Worm (Caenorhabditis elegans) whole organism, L4 larva: ENCODE data around the gene sym-1.

Experiments used
- D1046.2 ChIP-seq: fragments of 200-800 bp; sonication (Bioruptor generic); IDR thresholded peaks from 2 replicates; pipeline ENCODE4 v1.3.6; 2022; ENCODE audit warnings: missing genetic modification characterization, missing compliant biosample characterization
- F26F4.8 ChIP-seq: fragments of 200-800 bp; sonication (Bioruptor generic); conservative IDR thresholded peaks from 2 replicates; pipeline ENCODE4 v1.3.6; 2022; ENCODE audit warnings: missing genetic modification characterization, missing compliant biosample characterization
- F44E2.7 ChIP-seq: fragments of 200-800 bp; sonication (Bioruptor generic); IDR thresholded peaks from 2 replicates; pipeline ENCODE4 v2.1.2; 2022; ENCODE audit warnings: missing genetic modification characterization, missing compliant biosample characterization
- F49E8.2 ChIP-seq: sonication (generic microtip); optimal IDR thresholded peaks from 2 replicates; lab custom pipeline; 2016; ENCODE audit warnings: missing compliant biosample characterization, mild to moderate bottlenecking, missing genetic modification characterization, borderline replicate concordance
- Y105C5A.15 ChIP-seq: fragments of 200-800 bp; sonication (Bioruptor generic); IDR thresholded peaks from 2 replicates; pipeline ENCODE4 v1.3.6; 2022; ENCODE audit warnings: missing genetic modification characterization, missing compliant biosample characterization
- Y48G9A.11 ChIP-seq: fragments of 200-800 bp; sonication (Bioruptor generic); IDR thresholded peaks from 2 replicates; pipeline ENCODE4 v1.3.6; 2022; ENCODE audit warnings: missing genetic modification reagents, missing genetic modification characterization, missing compliant biosample characterization
- Y5F2A.4 ChIP-seq: fragments of 200-800 bp; sonication (Bioruptor generic); optimal IDR thresholded peaks from 2 replicates; lab custom pipeline; 2018; ENCODE audit warnings: mild to moderate bottlenecking, missing genetic modification characterization, missing compliant biosample characterization
- Y75B8A.6 ChIP-seq: fragments of 200-800 bp; sonication (Bioruptor generic); IDR thresholded peaks from 2 replicates; pipeline ENCODE4 v1.3.6; 2022; ENCODE audit warnings: missing genetic modification reagents, missing genetic modification characterization, missing compliant biosample characterization
- ZK546.5 ChIP-seq, 2 experiments: sonication (generic microtip); optimal IDR thresholded peaks; 2 replicates each; lab custom pipeline; 2017; ENCODE audit warnings: missing biosample characterization in 2 of 2, missing genetic modification characterization in 2 of 2
- arid-1 ChIP-seq: fragments of 200-800 bp; sonication (Bioruptor generic); conservative IDR thresholded peaks from 2 replicates; pipeline ENCODE4 v1.3.6; 2022; ENCODE audit warnings: missing genetic modification reagents, missing genetic modification characterization, missing compliant biosample characterization
- attf-4 ChIP-seq: sonication (generic microtip); optimal IDR thresholded peaks from 3 replicates; lab custom pipeline; 2017; ENCODE audit warnings: missing biosample characterization, missing genetic modification characterization
- ceh-20 ChIP-seq: fragments of 200-800 bp; sonication (Bioruptor generic); IDR thresholded peaks from 2 replicates; pipeline ENCODE4 v1.3.6; 2022; ENCODE audit warnings: missing genetic modification reagents, missing genetic modification characterization, missing compliant biosample characterization
- ceh-32 ChIP-seq: sonication (generic microtip); optimal IDR thresholded peaks from 2 replicates; lab custom pipeline; 2016; ENCODE audit warnings: mild to moderate bottlenecking, missing genetic modification characterization, missing compliant biosample characterization; ENCODE audit not compliant: poor library complexity
- ceh-44 ChIP-seq: fragments of 200-800 bp; sonication (Bioruptor generic); IDR thresholded peaks from 2 replicates; pipeline ENCODE4 v1.3.6; 2022; ENCODE audit warnings: missing genetic modification reagents, missing genetic modification characterization, missing compliant biosample characterization
- ceh-62 ChIP-seq: sonication (generic microtip); optimal IDR thresholded peaks from 2 replicates; lab custom pipeline; 2017; ENCODE audit warnings: missing biosample characterization, missing genetic modification characterization
- ceh-82 ChIP-seq: sonication (generic microtip); optimal IDR thresholded peaks from 2 replicates; lab custom pipeline; 2017; ENCODE audit warnings: missing biosample characterization, missing genetic modification characterization
- ces-1 ChIP-seq: fragments of 150-350 bp; sonication (generic microtip); optimal IDR thresholded peaks from 4 replicates; lab custom pipeline; 2014; ENCODE audit warnings: missing biosample characterization, missing genetic modification reagents, missing genetic modification characterization
- cey-2 ChIP-seq: sonication (generic microtip); optimal IDR thresholded peaks from 3 replicates; lab custom pipeline; 2017; ENCODE audit warnings: missing genetic modification characterization, mild to moderate bottlenecking, missing compliant biosample characterization, antibody characterized with exemption, borderline replicate concordance; ENCODE audit not compliant: insufficient read depth
- daf-12 ChIP-seq: fragments of 150-350 bp; optimal IDR thresholded peaks from 2 replicates; lab custom pipeline; 2014; ENCODE audit warnings: missing biosample characterization, missing genetic modification reagents, missing genetic modification characterization
- daf-8 ChIP-seq: fragments of 200-800 bp; sonication (Bioruptor generic); IDR thresholded peaks from 2 replicates; pipeline ENCODE4 v1.3.6; 2022; ENCODE audit warnings: missing genetic modification characterization, missing compliant biosample characterization
- dmd-6 ChIP-seq: fragments of 200-800 bp; sonication (Bioruptor generic); IDR thresholded peaks from 2 replicates; pipeline ENCODE4 v1.3.6; 2022; ENCODE audit warnings: missing genetic modification reagents, missing genetic modification characterization, missing compliant biosample characterization
- dmd-9 ChIP-seq: fragments of 200-800 bp; sonication (Bioruptor generic); IDR thresholded peaks from 2 replicates; pipeline ENCODE4 v1.3.6; 2022; ENCODE audit warnings: missing genetic modification reagents, missing genetic modification characterization, missing compliant biosample characterization
- dpl-1 ChIP-seq: fragments of 150-350 bp; optimal IDR thresholded peaks from 2 replicates; lab custom pipeline; 2014; ENCODE audit warnings: missing biosample characterization, missing genetic modification reagents, missing genetic modification characterization
- duxl-1 ChIP-seq: sonication (generic microtip); optimal IDR thresholded peaks from 2 replicates; lab custom pipeline; 2016; ENCODE audit warnings: mild to moderate bottlenecking, missing genetic modification characterization, moderate library complexity, missing compliant biosample characterization; ENCODE audit not compliant: poor library complexity
- egl-43 ChIP-seq: fragments of 200-800 bp; sonication (Bioruptor generic); IDR thresholded peaks from 2 replicates; pipeline ENCODE4 v1.3.6; 2022; ENCODE audit warnings: missing genetic modification reagents, missing genetic modification characterization, missing compliant biosample characterization
- gei-8 ChIP-seq: fragments of 200-800 bp; sonication (Bioruptor generic); optimal IDR thresholded peaks from 2 replicates; lab custom pipeline; 2018; ENCODE audit warnings: mild to moderate bottlenecking, missing genetic modification characterization, missing compliant biosample characterization
- hif-1 ChIP-seq, 2 experiments: sonication (generic microtip); optimal IDR thresholded peaks; 2 replicates each; lab custom pipeline; 2016 to 2017; ENCODE audit warnings: missing compliant biosample characterization in 2 of 2, missing genetic modification characterization in 2 of 2, missing genetic modification reagents in 2 of 2, missing genotype in 2 of 2, mild to moderate bottlenecking in 1 of 2
- hlh-11 ChIP-seq: fragments of 200-800 bp; sonication (Bioruptor generic); optimal IDR thresholded peaks from 2 replicates; lab custom pipeline; 2018; ENCODE audit warnings: mild to moderate bottlenecking, missing genetic modification characterization, missing compliant biosample characterization
- hmg-1.1 ChIP-seq: fragments of 200-800 bp; sonication (Bioruptor generic); IDR thresholded peaks from 2 replicates; pipeline ENCODE4 v1.3.6; 2022; ENCODE audit warnings: missing genetic modification reagents, missing genetic modification characterization, missing compliant biosample characterization
- lin-1 ChIP-seq: fragments of 200-800 bp; sonication (Bioruptor generic); IDR thresholded peaks from 2 replicates; pipeline ENCODE4 v1.3.6; 2022; ENCODE audit warnings: missing genetic modification reagents, missing genetic modification characterization, missing compliant biosample characterization
- lsy-2 ChIP-seq, 2 experiments: fragments of 150-350 bp in 1 of 2; sonication (generic microtip) in 1 of 2; optimal IDR thresholded peaks; 2 replicates each; lab custom pipeline; 2014 to 2017; ENCODE audit warnings: missing biosample characterization in 2 of 2, missing genetic modification characterization in 2 of 2
- mdl-1 ChIP-seq, 2 experiments: fragments of 150-350 bp in 1 of 2; sonication (generic microtip) in 1 of 2; optimal IDR thresholded peaks; 2 replicates each; lab custom pipeline; 2014 to 2017; ENCODE audit warnings: missing biosample characterization in 2 of 2, missing genetic modification characterization in 2 of 2
- nhr-102 ChIP-seq: sonication (generic microtip); optimal IDR thresholded peaks from 2 replicates; lab custom pipeline; 2016; ENCODE audit warnings: mild to moderate bottlenecking, missing genetic modification characterization, moderate library complexity, missing compliant biosample characterization
- nhr-111 ChIP-seq: fragments of 200-800 bp; sonication (Bioruptor generic); optimal IDR thresholded peaks from 2 replicates; lab custom pipeline; 2018; ENCODE audit warnings: mild to moderate bottlenecking, missing genetic modification characterization, missing compliant biosample characterization
- nhr-25 ChIP-seq: sonication (generic microtip); optimal IDR thresholded peaks from 2 replicates; lab custom pipeline; 2017; ENCODE audit warnings: missing genetic modification characterization, mild to moderate bottlenecking, missing compliant biosample characterization, antibody characterized with exemption, moderate library complexity, borderline replicate concordance; ENCODE audit not compliant: insufficient read depth
- nhr-41 ChIP-seq: fragments of 200-800 bp; sonication (Bioruptor generic); IDR thresholded peaks from 2 replicates; pipeline ENCODE4 v1.3.6; 2022; ENCODE audit warnings: missing genetic modification reagents, missing genetic modification characterization, missing compliant biosample characterization
- nhr-42 ChIP-seq: fragments of 200-800 bp; sonication (Bioruptor generic); IDR thresholded peaks from 2 replicates; pipeline ENCODE4 v1.3.6; 2022; ENCODE audit warnings: missing genetic modification characterization, missing compliant biosample characterization
- nhr-77 ChIP-seq: fragments of 150-350 bp; optimal IDR thresholded peaks from 2 replicates; lab custom pipeline; 2014; ENCODE audit warnings: missing biosample characterization, missing genetic modification characterization
- pqm-1 ChIP-seq: sonication (generic microtip); optimal IDR thresholded peaks from 2 replicates; lab custom pipeline; 2017; ENCODE audit warnings: missing biosample characterization, missing genetic modification characterization
- set-16 ChIP-seq: fragments of 200-800 bp; sonication (Bioruptor generic); IDR thresholded peaks from 2 replicates; pipeline ENCODE4 v1.3.6; 2022; ENCODE audit warnings: missing genetic modification reagents, missing genetic modification characterization, missing compliant biosample characterization
- snpc-4 ChIP-seq: fragments of 150-350 bp; optimal IDR thresholded peaks from 2 replicates; lab custom pipeline; 2014; ENCODE audit warnings: missing biosample characterization, missing genetic modification characterization
- tra-1 ChIP-seq: fragments of 200-800 bp; sonication (Bioruptor generic); IDR thresholded peaks from 2 replicates; pipeline ENCODE4 v1.3.6; 2022; ENCODE audit warnings: missing genetic modification reagents, missing genetic modification characterization, missing compliant biosample characterization
- unc-130 ChIP-seq: sonication (generic microtip); optimal IDR thresholded peaks from 2 replicates; lab custom pipeline; 2016; ENCODE audit warnings: missing genetic modification reagents, missing genetic modification characterization, missing compliant biosample characterization
- unc-39 ChIP-seq: sonication (generic microtip); optimal IDR thresholded peaks from 2 replicates; lab custom pipeline; 2017; ENCODE audit warnings: missing biosample characterization, missing genetic modification characterization
- vab-7 ChIP-seq: fragments of 200-800 bp; sonication (Bioruptor generic); IDR thresholded peaks from 2 replicates; pipeline ENCODE4 v1.3.6; 2022; ENCODE audit warnings: missing genetic modification reagents, missing genetic modification characterization, missing compliant biosample characterization
- zag-1 ChIP-seq: fragments of 150-350 bp; optimal IDR thresholded peaks from 2 replicates; lab custom pipeline; 2014; ENCODE audit warnings: missing biosample characterization, missing genetic modification characterization
- zfp-3 ChIP-seq: fragments of 200-800 bp; sonication (Bioruptor generic); conservative IDR thresholded peaks from 2 replicates; pipeline ENCODE4 v1.3.6; 2022; ENCODE audit warnings: missing genetic modification reagents, missing genetic modification characterization, missing compliant biosample characterization
- zip-2 ChIP-seq: fragments of 150-350 bp; optimal IDR thresholded peaks from 2 replicates; lab custom pipeline; 2014; ENCODE audit warnings: missing biosample characterization, missing genetic modification characterization
- ztf-7 ChIP-seq: fragments of 150-350 bp; optimal IDR thresholded peaks from 2 replicates; lab custom pipeline; 2014; ENCODE audit warnings: missing biosample characterization, missing genetic modification characterization

The sym-1 gene

ce11 chrX:14562286-14563086, 18.9 kb upstream of the sym-1 start (continued):
- TF ChIP-seq unc-130 (GFP tag; lab: Kevin White, UChicago) (no peak), lsy-2 (tag; optimal IDR thresholded peaks at IDR 0.05; lab: Kevin White, UChicago) (peak in 1 of 2 experiments; percentile 77), gei-8 (GFP tag; lab: Kevin White, UChicago) (no peak), Y5F2A.4 (GFP tag; lab: Kevin White, UChicago) (no peak), Y48G9A.11 (no peak), snpc-4 (tag; lab: Kevin White, UChicago) (no peak), ceh-62 (tag; lab: Kevin White, UChicago) (no peak), nhr-42 (GFP tag; lab: Robert Waterston, UW) (no peak), set-16 (no peak), ceh-20 (GFP tag; lab: Robert Waterston, UW) (peak; percentile 43; the same call in 1 of the 2 replicates), mdl-1 (tag; optimal IDR thresholded peaks at IDR 0.05; lab: Kevin White, UChicago) (peak in 1 of 2 experiments; percentile 30), hmg-1.1 (GFP tag; lab: Robert Waterston, UW) (no peak), ceh-82 (tag; lab: Kevin White, UChicago) (no peak), arid-1 (GFP tag; lab: Robert Waterston, UW) (no peak), zag-1 (tag; lab: Kevin White, UChicago) (no peak), F26F4.8 (GFP tag; lab: Robert Waterston, UW) (no peak), duxl-1 (tag; lab: Kevin White, UChicago) (no peak), daf-8 (no peak), dmd-9 (GFP tag; lab: Robert Waterston, UW) (no peak), daf-12 (tag; lab: Kevin White, UChicago) (no peak), egl-43 (peak; percentile 66; the same call in 1 of the 2 replicates), nhr-25 (no peak), cey-2 (tag; lab: Kevin White, UChicago) (no peak), ztf-7 (tag; lab: Kevin White, UChicago) (no peak), lin-1 (GFP tag; lab: Robert Waterston, UW) (no peak), F49E8.2 (no peak), unc-39 (no peak), nhr-77 (tag; lab: Kevin White, UChicago) (peak; percentile 61), Y75B8A.6 (GFP tag; lab: Robert Waterston, UW) (no peak), tra-1 (GFP tag; lab: Robert Waterston, UW) (0 out of 2 replicates have a peak, but pooled peaks have one; percentile 52), nhr-111 (GFP tag; lab: Kevin White, UChicago) (no peak), ceh-32 (tag; lab: Kevin White, UChicago) (no peak), dpl-1 (GFP tag; lab: Kevin White, UChicago) (no peak), hif-1 (tag; optimal IDR thresholded peaks at IDR 0.05; lab: Kevin White, UChicago) (peak in 1 of 2 experiments; percentile 82), dmd-6 (GFP tag; lab: Robert Waterston, UW) (peak; percentile 82), ZK546.5 (tag; optimal IDR thresholded peaks at IDR 0.05; lab: Kevin White, UChicago) (no peak), ces-1 (GFP tag; lab: Kevin White, UChicago) (no peak), Y105C5A.15 (GFP tag; lab: Robert Waterston, UW) (no peak), nhr-102 (tag; lab: Kevin White, UChicago) (no peak), attf-4 (tag; lab: Kevin White, UChicago) (no peak), ceh-44 (no peak), nhr-41 (GFP tag; lab: Robert Waterston, UW) (no peak), F44E2.7 (no peak), D1046.2 (GFP tag; lab: Robert Waterston, UW) (no peak), zip-2 (tag; lab: Kevin White, UChicago) (no peak), pqm-1 (no peak), zfp-3 (GFP tag; lab: Robert Waterston, UW) (no peak), vab-7 (GFP tag; lab: Robert Waterston, UW) (no peak), hlh-11 (tag; lab: Kevin White, UChicago) (peak; percentile 39)
